Worm (Caenorhabditis elegans) whole organism, late embryonic: ENCODE measurements around the gene M106.7.
"Not testable (repeated sequence)": the region's sequence is repeated elsewhere in the genome, so short reads cannot be mapped to it uniquely, and the experiment has no call there.

Experiments
- C08G9.2 ChIP-seq: sonication (generic microtip); optimal IDR thresholded peaks from 2 replicates; lab custom pipeline; 2016; ENCODE audit warnings: mild to moderate bottlenecking, missing genetic modification characterization, moderate library complexity, missing compliant biosample characterization
- C38D4.7 ChIP-seq: fragments of 200-800 bp; sonication (Bioruptor generic); optimal IDR thresholded peaks from 2 replicates; lab custom pipeline; 2018; ENCODE audit warnings: mild to moderate bottlenecking, missing genetic modification characterization, moderate library complexity, missing compliant biosample characterization
- K09A11.1 ChIP-seq: sonication (generic microtip); optimal IDR thresholded peaks from 2 replicates; lab custom pipeline; 2017; ENCODE audit warnings: antibody characterized with exemption, mild to moderate bottlenecking, missing genetic modification characterization, missing compliant biosample characterization; ENCODE audit not compliant: insufficient read depth
- T23F11.4 ChIP-seq: fragments of 200-800 bp; sonication (Bioruptor generic); optimal IDR thresholded peaks from 2 replicates; lab custom pipeline; 2018; ENCODE audit warnings: mild to moderate bottlenecking, missing genetic modification characterization, missing compliant biosample characterization
- Y22D7AL.16 ChIP-seq: sonication (generic microtip); optimal IDR thresholded peaks from 2 replicates; lab custom pipeline; 2016; ENCODE audit warnings: missing genetic modification characterization, missing compliant biosample characterization
- ahr-1 ChIP-seq: sonication (generic microtip); optimal IDR thresholded peaks from 2 replicates; lab custom pipeline; 2016; ENCODE audit warnings: missing genetic modification characterization, missing compliant biosample characterization
- ceh-14 ChIP-seq: sonication (generic microtip); optimal IDR thresholded peaks from 2 replicates; lab custom pipeline; 2016; ENCODE audit warnings: missing genotype, missing genetic modification characterization, missing compliant biosample characterization
- ceh-19 ChIP-seq: fragments of 200-800 bp; sonication (Bioruptor generic); optimal IDR thresholded peaks from 2 replicates; lab custom pipeline; 2018; ENCODE audit warnings: mild to moderate bottlenecking, missing genetic modification characterization, missing compliant biosample characterization
- ceh-2 ChIP-seq: sonication (generic microtip); optimal IDR thresholded peaks from 2 replicates; lab custom pipeline; 2016; ENCODE audit warnings: missing genotype, missing genetic modification characterization, missing compliant biosample characterization
- ceh-31 ChIP-seq: sonication (generic microtip); optimal IDR thresholded peaks from 2 replicates; lab custom pipeline; 2016; ENCODE audit warnings: missing genetic modification characterization, missing compliant biosample characterization
- ceh-48 ChIP-seq: sonication (generic microtip); optimal IDR thresholded peaks from 2 replicates; lab custom pipeline; 2016; ENCODE audit warnings: missing genetic modification characterization, inconsistent platforms, missing compliant biosample characterization
- ets-4 ChIP-seq: sonication (generic microtip); optimal IDR thresholded peaks from 2 replicates; lab custom pipeline; 2016; ENCODE audit warnings: missing genetic modification characterization, missing compliant biosample characterization
- eyg-1 ChIP-seq: sonication (generic microtip); optimal IDR thresholded peaks from 2 replicates; lab custom pipeline; 2016; ENCODE audit warnings: missing genotype, missing genetic modification characterization, missing compliant biosample characterization
- fax-1 ChIP-seq: sonication (generic microtip); optimal IDR thresholded peaks from 2 replicates; lab custom pipeline; 2016; ENCODE audit warnings: missing genotype, missing genetic modification characterization, missing compliant biosample characterization
- fkh-10 ChIP-seq: fragments of 150-350 bp; optimal IDR thresholded peaks from 2 replicates; lab custom pipeline; 2014; ENCODE audit warnings: missing biosample characterization, missing genetic modification reagents, missing genetic modification characterization
- fkh-6 ChIP-seq: sonication (generic microtip); optimal IDR thresholded peaks from 2 replicates; lab custom pipeline; 2016; ENCODE audit warnings: missing genetic modification characterization, missing compliant biosample characterization
- gmeb-2 ChIP-seq: sonication (generic microtip); optimal IDR thresholded peaks from 2 replicates; lab custom pipeline; 2016; ENCODE audit warnings: missing genetic modification characterization, inconsistent platforms, missing compliant biosample characterization
- hlh-13 ChIP-seq: fragments of 200-800 bp; sonication (Bioruptor generic); optimal IDR thresholded peaks from 2 replicates; lab custom pipeline; 2018; ENCODE audit warnings: mild to moderate bottlenecking, missing genetic modification characterization, missing compliant biosample characterization
- hlh-30 ChIP-seq: sonication (generic microtip); optimal IDR thresholded peaks from 2 replicates; lab custom pipeline; 2017; ENCODE audit warnings: antibody characterized with exemption, missing genetic modification characterization, missing compliant biosample characterization; ENCODE audit not compliant: insufficient read depth
- hlh-6 ChIP-seq: sonication (generic microtip); optimal IDR thresholded peaks from 2 replicates; lab custom pipeline; 2016; ENCODE audit warnings: missing genotype, missing genetic modification characterization, missing compliant biosample characterization
- lim-6 ChIP-seq: sonication (generic microtip); optimal IDR thresholded peaks from 2 replicates; lab custom pipeline; 2016; ENCODE audit warnings: missing genetic modification characterization, missing compliant biosample characterization
- madf-2 ChIP-seq: sonication (generic microtip); optimal IDR thresholded peaks from 2 replicates; lab custom pipeline; 2017; ENCODE audit warnings: missing genetic modification characterization, missing compliant biosample characterization
- mec-3 ChIP-seq: sonication (generic microtip); optimal IDR thresholded peaks from 2 replicates; lab custom pipeline; 2016; ENCODE audit warnings: borderline replicate concordance, missing genetic modification characterization, missing compliant biosample characterization
- nfya-1 ChIP-seq: sonication (generic microtip); optimal IDR thresholded peaks from 2 replicates; lab custom pipeline; 2017; ENCODE audit warnings: missing genetic modification characterization, mild to moderate bottlenecking, missing compliant biosample characterization, antibody characterized with exemption, moderate library complexity
- npax-4 ChIP-seq: sonication (generic microtip); optimal IDR thresholded peaks from 2 replicates; lab custom pipeline; 2016; ENCODE audit warnings: missing genetic modification characterization, missing compliant biosample characterization
- odd-2 ChIP-seq: sonication (generic microtip); optimal IDR thresholded peaks from 2 replicates; lab custom pipeline; 2017; ENCODE audit warnings: antibody characterized with exemption, mild to moderate bottlenecking, missing genetic modification characterization, missing compliant biosample characterization
- pag-3 ChIP-seq: sonication (generic microtip); optimal IDR thresholded peaks from 2 replicates; lab custom pipeline; 2016; ENCODE audit warnings: missing compliant biosample characterization, missing genetic modification characterization, borderline replicate concordance
- pax-1 ChIP-seq: fragments of 150-350 bp; optimal IDR thresholded peaks from 2 replicates; lab custom pipeline; 2014; ENCODE audit warnings: missing biosample characterization, missing genetic modification characterization
- pqm-1 ChIP-seq: sonication (generic microtip); optimal IDR thresholded peaks from 2 replicates; lab custom pipeline; 2016; ENCODE audit warnings: missing genetic modification characterization, missing compliant biosample characterization
- sox-2 ChIP-seq: fragments of 200-800 bp; sonication (Bioruptor generic); IDR thresholded peaks from 2 replicates; pipeline ENCODE4 v1.3.6; 2022; ENCODE audit warnings: missing genetic modification reagents, missing genetic modification characterization, missing compliant biosample characterization
- syd-9 ChIP-seq: sonication (generic microtip); optimal IDR thresholded peaks from 2 replicates; lab custom pipeline; 2016; ENCODE audit warnings: mild to moderate bottlenecking, missing genetic modification characterization, moderate library complexity, missing compliant biosample characterization
- tbx-2 ChIP-seq: sonication (generic microtip); optimal IDR thresholded peaks from 2 replicates; lab custom pipeline; 2016; ENCODE audit warnings: missing genetic modification characterization, missing compliant biosample characterization
- tbx-7 ChIP-seq: sonication (generic microtip); optimal IDR thresholded peaks from 2 replicates; lab custom pipeline; 2016; ENCODE audit warnings: missing genotype, missing genetic modification characterization, missing compliant biosample characterization
- unc-3 ChIP-seq, 2 experiments: fragments of 200-800 bp in 1 of 2; sonication (Bioruptor generic) in 1 of 2; sonication (generic microtip) in 1 of 2; conservative IDR thresholded peaks in 1 of 2; optimal IDR thresholded peaks in 1 of 2; 2 replicates each; pipeline versions ENCODE4 v1.3.6 to Lab custom; 2016 to 2022; ENCODE audit warnings: missing compliant biosample characterization in 2 of 2, missing genetic modification characterization in 2 of 2, missing genetic modification reagents in 1 of 2
- unc-42 ChIP-seq: sonication (generic microtip); optimal IDR thresholded peaks from 2 replicates; lab custom pipeline; 2016; ENCODE audit warnings: missing genotype, missing genetic modification characterization, missing compliant biosample characterization
- unc-55 ChIP-seq: sonication (generic microtip); optimal IDR thresholded peaks from 2 replicates; lab custom pipeline; 2017; ENCODE audit warnings: missing biosample characterization, missing genetic modification reagents, missing genetic modification characterization
- unc-86 ChIP-seq: sonication (generic microtip); optimal IDR thresholded peaks from 2 replicates; lab custom pipeline; 2016; ENCODE audit warnings: missing genetic modification characterization, missing compliant biosample characterization
- ztf-16 ChIP-seq: sonication (generic microtip); optimal IDR thresholded peaks from 2 replicates; lab custom pipeline; 2017; ENCODE audit warnings: missing genetic modification characterization, missing compliant biosample characterization

Gene M106.7

DNA sequence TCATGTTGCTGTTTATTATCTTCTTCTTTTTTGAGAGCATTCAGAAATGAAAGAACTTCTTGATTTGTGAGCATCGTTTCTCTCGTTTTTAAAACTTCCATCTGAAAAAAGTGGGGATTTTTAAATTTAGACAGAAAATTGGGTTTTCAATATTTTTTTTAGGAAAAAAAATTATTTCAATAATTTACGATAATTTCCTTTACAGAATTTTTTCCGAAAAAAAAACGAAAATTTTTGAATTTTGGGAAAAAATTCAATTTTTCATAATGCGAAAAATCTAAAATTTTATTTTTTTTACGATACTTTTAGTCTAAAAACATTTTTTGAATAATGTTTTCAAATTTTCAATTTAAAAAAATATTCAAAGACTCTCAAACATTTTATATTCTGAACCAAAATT, at the start of gene M106.7:
M106.7 (minus strand) TSS at position 101 of the 400 bp plus-strand sequence.
- TF ChIP-seq unc-86 (tag; lab: Kevin White, UChicago) (no peak), ets-4 (tag; lab: Kevin White, UChicago) (no peak), T23F11.4 (GFP tag; lab: Kevin White, UChicago) (no peak), fax-1 (tag; lab: Kevin White, UChicago) (no peak), pax-1 (no peak), tbx-7 (no peak), fkh-6 (tag; lab: Kevin White, UChicago) (no peak), nfya-1 (tag; lab: Kevin White, UChicago) (no peak), hlh-6 (no peak), unc-55 (GFP tag; lab: Kevin White, UChicago) (no peak), ceh-14 (tag; lab: Kevin White, UChicago) (no peak), npax-4 (no peak), fkh-10 (no peak), unc-3 (GFP tag; conservative IDR thresholded peaks at IDR 0.05; lab: Robert Waterston, UW) (no peak), unc-3 (tag; optimal IDR thresholded peaks at IDR 0.05; lab: Kevin White, UChicago) (no peak), eyg-1 (tag; lab: Kevin White, UChicago) (no peak), ztf-16 (tag; lab: Kevin White, UChicago) (no peak), hlh-30 (tag; lab: Kevin White, UChicago) (no peak)

ce11 chrII:10904379-10904778, 47.4 kb upstream of the M106.7 start, which contains the start of gene sra-12:
TSS of gene sra-12 (minus strand) at chrII:10904479.
- not testable (repeated sequence) for TF ChIP-seq unc-3 (GFP tag; conservative IDR thresholded peaks at IDR 0.05; lab: Robert Waterston, UW); unc-3 (tag; optimal IDR thresholded peaks at IDR 0.05; lab: Kevin White, UChicago); C38D4.7 (GFP tag; lab: Kevin White, UChicago); ceh-14 (tag; lab: Kevin White, UChicago)

ce11 chrII:10902104-10902503, 45.1 kb upstream of the M106.7 start, which contains the start of gene gly-1:
TSS of gene gly-1 (minus strand) at chrII:10902204.
- TF ChIP-seq tbx-7 (no peak), npax-4 (no peak), ahr-1 (tag; lab: Kevin White, UChicago) (no peak), mec-3 (tag; lab: Kevin White, UChicago) (no peak), K09A11.1 (tag; lab: Kevin White, UChicago) (no peak), T23F11.4 (GFP tag; lab: Kevin White, UChicago) (no peak), unc-42 (no peak), gmeb-2 (tag; lab: Kevin White, UChicago) (no peak), ceh-14 (tag; lab: Kevin White, UChicago) (no peak), C08G9.2 (no peak), madf-2 (tag; lab: Kevin White, UChicago) (no peak), pqm-1 (tag; lab: Kevin White, UChicago) (no peak), ceh-2 (tag; lab: Kevin White, UChicago) (no peak), hlh-30 (tag; lab: Kevin White, UChicago) (no peak), unc-3 (GFP tag; conservative IDR thresholded peaks at IDR 0.05; lab: Robert Waterston, UW) (no peak), unc-3 (tag; optimal IDR thresholded peaks at IDR 0.05; lab: Kevin White, UChicago) (no peak), Y22D7AL.16 (tag; lab: Kevin White, UChicago) (no peak)
- TF ChIP-seq, all 69 proteins: peak for 0

DNA sequence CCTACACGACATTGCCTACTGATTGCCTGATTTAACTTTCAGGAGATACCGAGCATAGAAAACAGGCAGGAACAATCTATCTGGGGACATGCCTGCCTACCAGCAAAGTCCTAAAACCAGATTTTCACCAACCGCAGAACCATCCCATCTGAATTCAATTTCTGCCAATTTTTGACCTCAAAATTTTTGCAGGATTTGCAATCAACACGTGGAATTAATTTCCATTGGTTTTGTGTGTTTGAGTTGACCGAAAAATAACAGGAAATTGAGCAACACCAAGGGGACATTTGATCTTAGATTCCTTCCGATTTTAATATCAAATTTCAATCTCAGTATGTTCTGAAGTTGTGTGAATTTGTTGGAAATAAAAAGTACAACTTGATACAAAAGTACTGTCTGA, 42.0 kb upstream of the M106.7 start:
- TF ChIP-seq ceh-48 (tag; lab: Kevin White, UChicago) (no peak), pag-3 (tag; lab: Kevin White, UChicago) (no peak), ceh-14 (tag; lab: Kevin White, UChicago) (no peak), ceh-2 (tag; lab: Kevin White, UChicago) (no peak), lim-6 (tag; lab: Kevin White, UChicago) (no peak), mec-3 (tag; lab: Kevin White, UChicago) (no peak), hlh-13 (GFP tag; lab: Kevin White, UChicago) (no peak), eyg-1 (tag; lab: Kevin White, UChicago) (no peak), fax-1 (tag; lab: Kevin White, UChicago) (no peak), fkh-6 (tag; lab: Kevin White, UChicago) (no peak), odd-2 (tag; lab: Kevin White, UChicago) (no peak), sox-2 (GFP tag; lab: Robert Waterston, UW) (no peak), tbx-2 (no peak), unc-3 (GFP tag; conservative IDR thresholded peaks at IDR 0.05; lab: Robert Waterston, UW) (no peak), unc-3 (tag; optimal IDR thresholded peaks at IDR 0.05; lab: Kevin White, UChicago) (no peak), syd-9 (tag; lab: Kevin White, UChicago) (no peak), ceh-31 (tag; lab: Kevin White, UChicago) (no peak), ceh-19 (GFP tag; lab: Kevin White, UChicago) (no peak)
